Worm (Caenorhabditis elegans) whole organism, L3 larva: Measurements from ENCODE around the gene scl-10.

ENCODE experiments used
- R02D3.7 ChIP-seq: fragments of 150-350 bp; optimal IDR thresholded peaks from 2 replicates; lab custom pipeline; 2014; ENCODE audit warnings: missing biosample characterization, missing genetic modification characterization
- ZK546.5 ChIP-seq: sonication (generic microtip); optimal IDR thresholded peaks from 2 replicates; lab custom pipeline; 2017; ENCODE audit warnings: missing biosample characterization, missing genetic modification characterization
- ama-1 ChIP-seq: fragments of 150-350 bp; optimal IDR thresholded peaks from 2 replicates; lab custom pipeline; 2018
- ceh-16 ChIP-seq: sonication (generic microtip); optimal IDR thresholded peaks from 2 replicates; lab custom pipeline; 2017; ENCODE audit warnings: missing biosample characterization, missing genetic modification characterization
- ceh-28 ChIP-seq: fragments of 150-350 bp; optimal IDR thresholded peaks from 2 replicates; lab custom pipeline; 2014; ENCODE audit warnings: missing biosample characterization, missing genetic modification reagents, missing genetic modification characterization
- daf-12 ChIP-seq: fragments of 150-350 bp; optimal IDR thresholded peaks from 2 replicates; lab custom pipeline; 2014; ENCODE audit warnings: missing biosample characterization, missing genetic modification reagents, missing genetic modification characterization
- egl-27 ChIP-seq: sonication (generic microtip); optimal IDR thresholded peaks from 4 replicates; lab custom pipeline; 2017; ENCODE audit warnings: missing biosample characterization, missing genetic modification reagents, missing genetic modification characterization
- elt-3 ChIP-seq, 3 experiments: fragments of 150-350 bp in 1 of 3; sonication (generic microtip) in 2 of 3; optimal IDR thresholded peaks; 2 replicates in 2 of 3; 4 replicates in 1 of 3; lab custom pipeline; 2014 to 2017; ENCODE audit warnings: missing biosample characterization in 3 of 3, missing genetic modification characterization in 3 of 3
- eor-1 ChIP-seq, 2 experiments: fragments of 150-350 bp; optimal IDR thresholded peaks; 2 replicates each; lab custom pipeline; 2014 to 2018; ENCODE audit warnings: missing biosample characterization in 2 of 2, missing genetic modification characterization in 2 of 2
- fkh-10 ChIP-seq: sonication (generic microtip); optimal IDR thresholded peaks from 2 replicates; lab custom pipeline; 2017; ENCODE audit warnings: missing biosample characterization, missing genetic modification reagents, missing genetic modification characterization
- fkh-2 ChIP-seq: fragments of 150-350 bp; optimal IDR thresholded peaks from 2 replicates; lab custom pipeline; 2014; ENCODE audit warnings: missing biosample characterization, missing genetic modification reagents, missing genetic modification characterization
- fos-1 ChIP-seq: fragments of 150-350 bp; optimal IDR thresholded peaks from 2 replicates; lab custom pipeline; 2014; ENCODE audit warnings: missing biosample characterization, missing genetic modification characterization
- lsy-12 ChIP-seq: sonication (generic microtip); optimal IDR thresholded peaks from 2 replicates; lab custom pipeline; 2016; ENCODE audit warnings: mild to moderate bottlenecking, missing genetic modification characterization, missing compliant biosample characterization
- mdl-1 ChIP-seq: fragments of 150-350 bp; optimal IDR thresholded peaks from 2 replicates; lab custom pipeline; 2014; ENCODE audit warnings: missing biosample characterization, missing genetic modification characterization
- mml-1 ChIP-seq: fragments of 150-350 bp; sonication (generic microtip); optimal IDR thresholded peaks from 3 replicates; lab custom pipeline; 2014; ENCODE audit warnings: missing biosample characterization, missing genetic modification characterization
- nfya-1 ChIP-seq: sonication (generic microtip); optimal IDR thresholded peaks from 2 replicates; lab custom pipeline; 2017; ENCODE audit warnings: missing genetic modification characterization, mild to moderate bottlenecking, missing compliant biosample characterization, antibody characterized with exemption, moderate library complexity; ENCODE audit not compliant: insufficient read depth
- nhr-11 ChIP-seq: fragments of 150-350 bp; optimal IDR thresholded peaks from 2 replicates; lab custom pipeline; 2014; ENCODE audit warnings: missing biosample characterization, missing genetic modification characterization
- nhr-23 ChIP-seq: fragments of 150-350 bp; optimal IDR thresholded peaks from 2 replicates; lab custom pipeline; 2014; ENCODE audit warnings: missing biosample characterization, missing genetic modification reagents, missing genetic modification characterization
- nhr-237 ChIP-seq: fragments of 150-350 bp; optimal IDR thresholded peaks from 2 replicates; lab custom pipeline; 2014; ENCODE audit warnings: missing biosample characterization, missing genetic modification characterization
- nhr-25 ChIP-seq: sonication (generic microtip); optimal IDR thresholded peaks from 2 replicates; lab custom pipeline; 2017; ENCODE audit warnings: missing biosample characterization, missing genetic modification characterization
- nhr-28 ChIP-seq: fragments of 150-350 bp; optimal IDR thresholded peaks from 2 replicates; lab custom pipeline; 2014; ENCODE audit warnings: missing biosample characterization, missing genetic modification characterization
- nhr-43 ChIP-seq: sonication (generic microtip); optimal IDR thresholded peaks from 2 replicates; lab custom pipeline; 2016; ENCODE audit warnings: mild to moderate bottlenecking, missing genetic modification characterization, missing compliant biosample characterization; ENCODE audit not compliant: poor library complexity, severe bottlenecking
- nhr-67 ChIP-seq: fragments of 150-350 bp; optimal IDR thresholded peaks from 2 replicates; lab custom pipeline; 2014; ENCODE audit warnings: missing biosample characterization, missing genetic modification characterization
- pha-4 ChIP-seq: fragments of 150-350 bp; optimal IDR thresholded peaks from 2 replicates; lab custom pipeline; 2014; ENCODE audit warnings: missing biosample characterization, missing genetic modification reagents, missing genetic modification characterization
- pqm-1 ChIP-seq: fragments of 150-350 bp; optimal IDR thresholded peaks from 2 replicates; lab custom pipeline; 2017; ENCODE audit warnings: missing biosample characterization, missing genetic modification characterization, inconsistent platforms
- skn-1 ChIP-seq: fragments of 150-350 bp; optimal IDR thresholded peaks from 2 replicates; lab custom pipeline; 2014; ENCODE audit warnings: missing biosample characterization, missing genetic modification characterization
- unc-39 ChIP-seq: sonication (generic microtip); optimal IDR thresholded peaks from 4 replicates; lab custom pipeline; 2017; ENCODE audit warnings: missing biosample characterization, missing genetic modification characterization
- unc-62 ChIP-seq: fragments of 150-350 bp; sonication (generic microtip); optimal IDR thresholded peaks from 4 replicates; lab custom pipeline; 2014; ENCODE audit warnings: missing biosample characterization, missing genetic modification reagents, missing genetic modification characterization
- zag-1 ChIP-seq: fragments of 150-350 bp; optimal IDR thresholded peaks from 2 replicates; lab custom pipeline; 2014; ENCODE audit warnings: missing biosample characterization, missing genetic modification characterization
- ztf-4 ChIP-seq: fragments of 150-350 bp; optimal IDR thresholded peaks from 2 replicates; lab custom pipeline; 2014; ENCODE audit warnings: missing biosample characterization, missing genetic modification characterization

The scl-10 gene

ce11 chrIV:13080185-13080584 is 31.9 kb downstream of the scl-10 start (continued):
- TF ChIP-seq R02D3.7 (tag; lab: Kevin White, UChicago) (no peak), mml-1 (no peak)

ce11 chrIV:13080861-13081260 is 32.6 kb downstream of the scl-10 start:
- TF ChIP-seq nfya-1 (tag; lab: Kevin White, UChicago): no peak
- no peak for TF ChIP-seq nhr-67
- TF ChIP-seq elt-3 (tag; optimal IDR thresholded peaks at IDR 0.05; lab: Kevin White, UChicago): no peak
- TF ChIP-seq nhr-25 (tag; lab: Kevin White, UChicago): peak; percentile 7
- no peak for TF ChIP-seq ceh-28 (tag; lab: Kevin White, UChicago)
- no peak for TF ChIP-seq nhr-28 (tag; lab: Kevin White, UChicago)

ce11 chrIV:13082106-13082505 is 33.8 kb downstream of the scl-10 start:
- no peak for TF ChIP-seq ceh-28 (tag; lab: Kevin White, UChicago)
- TF ChIP-seq nhr-25 (tag; lab: Kevin White, UChicago): peak; percentile 38
- TF ChIP-seq nhr-23 (tag; lab: Kevin White, UChicago): peak; percentile 6
- peak; percentile 61 for TF ChIP-seq ama-1 (lab: Kevin White, UChicago)

ce11 chrIV:13082836-13083763 is 34.8 kb downstream of the scl-10 start:
- TF ChIP-seq fos-1 (no peak), egl-27 (tag; lab: Kevin White, UChicago) (no peak), lsy-12 (tag; lab: Kevin White, UChicago) (peak; percentile 45), nhr-43 (tag; lab: Kevin White, UChicago) (peak; percentile 82), pha-4 (tag; lab: Kevin White, UChicago) (peak; percentile 24), nhr-25 (tag; lab: Kevin White, UChicago) (peak; percentile 3), skn-1 (tag; lab: Kevin White, UChicago) (no peak), R02D3.7 (tag; lab: Kevin White, UChicago) (no peak), ztf-4 (peak; percentile 55), fkh-2 (tag; lab: Kevin White, UChicago) (no peak), zag-1 (tag; lab: Kevin White, UChicago) (no peak), nhr-237 (no peak), elt-3 (tag; optimal IDR thresholded peaks at IDR 0.05; lab: Kevin White, UChicago) (peak in 1 of 3 experiments; percentile 38), pqm-1 (no peak), ama-1 (lab: Kevin White, UChicago) (peak; percentile 86)

- TF ChIP-seq ceh-16 (no peak), unc-39 (tag; lab: Kevin White, UChicago) (no peak), pha-4 (tag; lab: Kevin White, UChicago) (peak; percentile 17)
These were observed 37.4 kb downstream of the scl-10 start for ce11 chrIV:13085675-13086074.

ce11 chrIV:13086705-13087104 is 38.4 kb downstream of the scl-10 start, which contains the start of gene spin-2:
TSS of gene spin-2 (plus strand) at chrIV:13087005.
- TF ChIP-seq nhr-11 (tag; lab: Kevin White, UChicago): no peak
- no peak for TF ChIP-seq fos-1
- no peak for TF ChIP-seq unc-39 (tag; lab: Kevin White, UChicago)
- no peak for TF ChIP-seq eor-1 (tag; optimal IDR thresholded peaks at IDR 0.05; lab: Kevin White, UChicago)
- no peak for TF ChIP-seq ZK546.5 (tag; lab: Kevin White, UChicago)
- no peak for TF ChIP-seq fkh-10
- TF ChIP-seq nhr-25 (tag; lab: Kevin White, UChicago): no peak
- no peak for TF ChIP-seq nhr-23 (tag; lab: Kevin White, UChicago)
- TF ChIP-seq nhr-28 (tag; lab: Kevin White, UChicago): no peak
- no peak for TF ChIP-seq ama-1 (lab: Kevin White, UChicago)
- no peak for TF ChIP-seq mdl-1
- no peak for TF ChIP-seq nfya-1 (tag; lab: Kevin White, UChicago)
- TF ChIP-seq lsy-12 (tag; lab: Kevin White, UChicago): no peak
- no peak for TF ChIP-seq skn-1 (tag; lab: Kevin White, UChicago)
- TF ChIP-seq unc-62 (GFP tag; lab: Kevin White, UChicago): no peak
- no peak for TF ChIP-seq egl-27 (tag; lab: Kevin White, UChicago)
- no peak for TF ChIP-seq daf-12
- TF ChIP-seq, all 47 proteins: peak for 0
